Worm (Caenorhabditis elegans): ENCODE results near the gene cyn-10.

ce11 chrII:6898017-6898779, 15.0 kb downstream of the cyn-10 start, which contains the start of gene hrpl-1:
- TF ChIP-seq T22C8.4 (GFP tag; IDR thresholded peaks at IDR 0.05) (0 out of 2 replicates have a peak, but pooled peaks have one; percentile 20), ref-1 (GFP tag; conservative IDR thresholded peaks at IDR 0.05) (peak; percentile 57)

Data from whole organism, midembryonic.